Fruit fly (Drosophila melanogaster) whole organism, embryonic: ENCODE results near the gene CG4313.
A peak's percentile ranks its signal among the peaks of the same experiment; 100 is the strongest.

Experiments
- Atf-2 ChIP-seq: fragments of 200-800 bp; sonication (Bioruptor generic); optimal IDR thresholded peaks from 2 replicates; lab custom pipeline; 2016; ENCODE audit warnings: missing biosample characterization, missing genetic modification characterization
- B-H2 ChIP-seq: fragments of 200-800 bp; sonication (Bioruptor generic); optimal IDR thresholded peaks from 2 replicates; lab custom pipeline; 2018; ENCODE audit warnings: missing biosample characterization, mild to moderate bottlenecking, missing genetic modification characterization
- BEAF-32 ChIP-seq: fragments of 200-800 bp; sonication (Bioruptor generic); optimal IDR thresholded peaks from 3 replicates; lab custom pipeline; 2017; ENCODE audit warnings: missing biosample characterization, missing genetic modification characterization, mild to moderate bottlenecking, moderate library complexity, missing genetic modification reagents
- Bteb2 ChIP-seq: fragments of 200-800 bp; sonication (Bioruptor generic); optimal IDR thresholded peaks from 2 replicates; lab custom pipeline; 2016; ENCODE audit warnings: missing biosample characterization, missing genetic modification characterization
- CG11247 ChIP-seq: fragments of 200-800 bp; sonication (Bioruptor generic); IDR thresholded peaks from 2 replicates; pipeline ENCODE4 v1.3.6; 2022; ENCODE audit warnings: missing biosample characterization, missing genetic modification characterization
- CG12155 ChIP-seq: fragments of 200-800 bp; sonication (Bioruptor generic); optimal IDR thresholded peaks from 3 replicates; lab custom pipeline; 2016; ENCODE audit warnings: missing biosample characterization, missing genetic modification characterization
- CG12236 ChIP-seq: fragments of 200-800 bp; sonication (Bioruptor generic); optimal IDR thresholded peaks from 2 replicates; lab custom pipeline; 2016; ENCODE audit warnings: missing biosample characterization, missing genetic modification characterization
- CG13287 ChIP-seq: fragments of 200-800 bp; sonication (Bioruptor generic); IDR thresholded peaks from 2 replicates; pipeline ENCODE4 v1.3.6; 2022; ENCODE audit warnings: missing biosample characterization, missing genetic modification characterization; ENCODE audit not compliant: partially characterized antibody
- CG13775 ChIP-seq: fragments of 200-800 bp; sonication (Bioruptor generic); optimal IDR thresholded peaks from 3 replicates; lab custom pipeline; 2017; ENCODE audit warnings: missing biosample characterization, mild to moderate bottlenecking, missing genetic modification characterization
- CG17328 ChIP-seq: fragments of 200-800 bp; sonication (Bioruptor generic); IDR thresholded peaks from 2 replicates; pipeline ENCODE4 v1.3.6; 2022; ENCODE audit warnings: missing biosample characterization, missing genetic modification characterization
- CG2712 ChIP-seq: fragments of 200-800 bp; optimal IDR thresholded peaks from 3 replicates; lab custom pipeline; 2019; ENCODE audit warnings: missing biosample characterization, mild to moderate bottlenecking, missing genetic modification characterization, moderate library complexity
- CG31365 ChIP-seq: fragments of 200-800 bp; sonication (Bioruptor generic); optimal IDR thresholded peaks from 2 replicates; lab custom pipeline; 2018; ENCODE audit warnings: missing biosample characterization, mild to moderate bottlenecking, missing genetic modification characterization
- CG32772 ChIP-seq: fragments of 200-800 bp; sonication (Bioruptor generic); IDR thresholded peaks from 2 replicates; pipeline ENCODE4 v1.3.6; 2022; ENCODE audit warnings: missing biosample characterization, missing genetic modification characterization
- CG3407 ChIP-seq: fragments of 200-800 bp; sonication (Bioruptor generic); optimal IDR thresholded peaks from 2 replicates; lab custom pipeline; 2018; ENCODE audit warnings: missing biosample characterization, mild to moderate bottlenecking, missing genetic modification characterization
- CG4282 ChIP-seq: fragments of 200-800 bp; sonication (Bioruptor generic); optimal IDR thresholded peaks from 2 replicates; lab custom pipeline; 2016; ENCODE audit warnings: missing biosample characterization, missing genetic modification characterization
- CG4617 ChIP-seq: fragments of 200-800 bp; sonication (Bioruptor generic); optimal IDR thresholded peaks from 3 replicates; lab custom pipeline; 2016; ENCODE audit warnings: missing biosample characterization, missing genetic modification characterization, borderline replicate concordance
- CG4854 ChIP-seq: fragments of 200-800 bp; sonication (Bioruptor generic); optimal IDR thresholded peaks from 2 replicates; lab custom pipeline; 2016; ENCODE audit warnings: missing biosample characterization, missing genetic modification characterization, inconsistent platforms
- CG6272 ChIP-seq: fragments of 200-800 bp; sonication (Bioruptor generic); IDR thresholded peaks from 2 replicates; pipeline ENCODE4 v1.3.6; 2022; ENCODE audit warnings: missing biosample characterization, missing genetic modification characterization
- CG7928 ChIP-seq: fragments of 200-800 bp; sonication (Bioruptor generic); optimal IDR thresholded peaks from 2 replicates; lab custom pipeline; 2017; ENCODE audit warnings: missing biosample characterization, mild to moderate bottlenecking, missing genetic modification characterization
- Camta ChIP-seq: fragments of 200-800 bp; sonication (Bioruptor generic); optimal IDR thresholded peaks from 2 replicates; lab custom pipeline; 2016; ENCODE audit warnings: missing biosample characterization, missing genetic modification characterization
- CoRest ChIP-seq: fragments of 200-800 bp; sonication (Bioruptor generic); optimal IDR thresholded peaks from 3 replicates; lab custom pipeline; 2018; ENCODE audit warnings: missing biosample characterization, mild to moderate bottlenecking, missing genetic modification characterization, moderate library complexity
- Dad ChIP-seq: fragments of 200-800 bp; sonication (Bioruptor generic); optimal IDR thresholded peaks from 3 replicates; lab custom pipeline; 2016; ENCODE audit warnings: missing biosample characterization, missing genetic modification characterization
- Doc2 ChIP-seq: fragments of 200-800 bp; sonication (Bioruptor generic); IDR thresholded peaks from 2 replicates; pipeline ENCODE4 v1.3.6; 2022; ENCODE audit warnings: missing biosample characterization, missing genetic modification characterization
- Elba2 ChIP-seq: fragments of 200-800 bp; sonication (Bioruptor generic); optimal IDR thresholded peaks from 3 replicates; lab custom pipeline; 2016; ENCODE audit warnings: missing biosample characterization, missing genetic modification characterization
- Ets97D ChIP-seq: fragments of 200-800 bp; sonication (Bioruptor generic); optimal IDR thresholded peaks from 3 replicates; lab custom pipeline; 2016; ENCODE audit warnings: missing biosample characterization, missing genetic modification characterization
- Fer3 ChIP-seq: fragments of 200-800 bp; sonication (Bioruptor generic); optimal IDR thresholded peaks from 2 replicates; lab custom pipeline; 2018; ENCODE audit warnings: missing biosample characterization, mild to moderate bottlenecking, missing genetic modification characterization, moderate library complexity
- Hsf ChIP-seq: fragments of 200-800 bp; sonication (Bioruptor generic); optimal IDR thresholded peaks from 3 replicates; lab custom pipeline; 2016; ENCODE audit warnings: missing biosample characterization, missing genetic modification characterization
- Mad ChIP-seq: fragments of 200-800 bp; sonication (Bioruptor generic); optimal IDR thresholded peaks from 2 replicates; lab custom pipeline; 2016; ENCODE audit warnings: missing biosample characterization, missing genetic modification characterization
- Opbp ChIP-seq: fragments of 200-800 bp; sonication (Bioruptor generic); IDR thresholded peaks from 3 replicates; pipeline ENCODE4 v1.3.6; 2022; ENCODE audit warnings: missing biosample characterization, missing genetic modification characterization; ENCODE audit not compliant: partially characterized antibody
- Pdp1 ChIP-seq, 2 experiments: fragments of 200-800 bp; sonication (Bioruptor generic); optimal IDR thresholded peaks; 3 replicates each; lab custom pipeline; 2016; ENCODE audit warnings: missing biosample characterization in 2 of 2, missing genetic modification characterization in 2 of 2, mild to moderate bottlenecking in 1 of 2, moderate library complexity in 1 of 2
- Sry-δ ChIP-seq: fragments of 200-800 bp; sonication (Bioruptor generic); optimal IDR thresholded peaks from 2 replicates; lab custom pipeline; 2016; ENCODE audit warnings: missing biosample characterization, missing genetic modification characterization
- Xrp1 ChIP-seq: fragments of 200-800 bp; sonication (Bioruptor generic); IDR thresholded peaks from 2 replicates; pipeline ENCODE4 v1.3.6; 2022; ENCODE audit warnings: missing biosample characterization, missing genetic modification characterization
- ato ChIP-seq: fragments of 200-800 bp; sonication (Bioruptor generic); IDR thresholded peaks from 2 replicates; pipeline ENCODE4 v1.3.6; 2022; ENCODE audit warnings: missing biosample characterization, missing genetic modification characterization; ENCODE audit not compliant: partially characterized antibody
- caup ChIP-seq: fragments of 200-800 bp; sonication (Bioruptor generic); optimal IDR thresholded peaks from 3 replicates; lab custom pipeline; 2017; ENCODE audit warnings: missing biosample characterization, mild to moderate bottlenecking, missing genetic modification characterization, moderate library complexity; ENCODE audit not compliant: severe bottlenecking
- crp ChIP-seq, 2 experiments: fragments of 200-800 bp; sonication (Bioruptor generic); optimal IDR thresholded peaks; 2 replicates in 1 of 2; 3 replicates in 1 of 2; lab custom pipeline; 2017; ENCODE audit warnings: missing biosample characterization in 2 of 2, missing genetic modification characterization in 2 of 2, mild to moderate bottlenecking in 1 of 2, moderate library complexity in 1 of 2
- disco-r ChIP-seq: fragments of 200-800 bp; sonication (Bioruptor generic); optimal IDR thresholded peaks from 2 replicates; lab custom pipeline; 2016; ENCODE audit warnings: missing biosample characterization, missing genetic modification characterization
- dysf ChIP-seq: fragments of 200-800 bp; sonication (Bioruptor generic); IDR thresholded peaks from 3 replicates; pipeline ENCODE4 v1.3.6; 2022; ENCODE audit warnings: missing biosample characterization, missing genetic modification characterization
- ftz-f1 ChIP-seq: fragments of 200-800 bp; sonication (Bioruptor generic); optimal IDR thresholded peaks from 2 replicates; lab custom pipeline; 2016; ENCODE audit warnings: missing biosample characterization, missing genetic modification characterization
- gcm2 ChIP-seq: fragments of 200-800 bp; sonication (Bioruptor generic); optimal IDR thresholded peaks from 2 replicates; lab custom pipeline; 2016; ENCODE audit warnings: missing biosample characterization, missing genetic modification characterization
- grau ChIP-seq: fragments of 200-800 bp; optimal IDR thresholded peaks from 3 replicates; lab custom pipeline; 2019; ENCODE audit warnings: missing biosample characterization, mild to moderate bottlenecking, missing genetic modification characterization, moderate library complexity
- her ChIP-seq: fragments of 200-800 bp; sonication (Bioruptor generic); optimal IDR thresholded peaks from 2 replicates; lab custom pipeline; 2016; ENCODE audit warnings: missing biosample characterization, missing genetic modification characterization
- kay ChIP-seq: fragments of 200-800 bp; sonication (Bioruptor generic); optimal IDR thresholded peaks from 2 replicates; lab custom pipeline; 2016; ENCODE audit warnings: missing biosample characterization, missing genetic modification characterization
- nmo ChIP-seq: fragments of 200-800 bp; sonication (Bioruptor generic); optimal IDR thresholded peaks from 2 replicates; lab custom pipeline; 2018; ENCODE audit warnings: missing biosample characterization, mild to moderate bottlenecking, missing genetic modification characterization, moderate library complexity
- pita ChIP-seq: fragments of 200-800 bp; sonication (Bioruptor generic); optimal IDR thresholded peaks from 2 replicates; lab custom pipeline; 2017; ENCODE audit warnings: missing biosample characterization, mild to moderate bottlenecking, missing genetic modification characterization
- pum ChIP-seq: fragments of 200-800 bp; sonication (Bioruptor generic); optimal IDR thresholded peaks from 2 replicates; lab custom pipeline; 2016; ENCODE audit warnings: missing biosample characterization, missing genetic modification characterization
- sd ChIP-seq: fragments of 200-800 bp; sonication (Bioruptor generic); optimal IDR thresholded peaks from 3 replicates; lab custom pipeline; 2018; ENCODE audit warnings: missing biosample characterization, mild to moderate bottlenecking, missing genetic modification characterization, moderate library complexity
- sens ChIP-seq: fragments of 200-800 bp; sonication (Bioruptor generic); peaks from one replicate; lab custom pipeline; 2016; ENCODE audit warnings: missing biosample characterization, missing genetic modification characterization
- ssp ChIP-seq: fragments of 200-800 bp; sonication (Bioruptor generic); IDR thresholded peaks from 2 replicates; pipeline ENCODE4 v1.3.6; 2022; ENCODE audit warnings: missing biosample characterization, missing genetic modification characterization
- toy ChIP-seq: fragments of 200-800 bp; sonication (Bioruptor generic); IDR thresholded peaks from 2 replicates; pipeline ENCODE4 v1.3.6; 2022; ENCODE audit warnings: missing biosample characterization, missing genetic modification characterization

Gene CG4313

dm6 chrX:2094072-2094761, 52.5 kb downstream of the CG4313 start, which contains the start of gene csw (continued):
- TF ChIP-seq pum = peak; percentile 53
- peak in 1 of 2 experiments; percentile 21 for TF ChIP-seq crp (GFP tag; optimal IDR thresholded peaks at IDR 0.05; lab: Kevin White, UChicago)
- TF ChIP-seq CG7928 = peak; percentile 43
- TF ChIP-seq dysf (GFP tag; lab: Robert Waterston, UW) = peak; percentile 31; the same call in 1 of the 3 replicates
- TF ChIP-seq sens = peak; percentile 76
- peak; percentile 35 for TF ChIP-seq sd
- TF ChIP-seq ato (GFP tag; lab: Robert Waterston, UW) = peak; percentile 54
- peak; percentile 19 for TF ChIP-seq Fer3 (tag; lab: Kevin White, UChicago)
- peak; percentile 92 for TF ChIP-seq Elba2 (GFP tag; lab: Kevin White, UChicago)
- peak; percentile 57 for TF ChIP-seq B-H2 (GFP tag; lab: Kevin White, UChicago)
- TF ChIP-seq her (GFP tag; lab: Kevin White, UChicago) = peak; percentile 63
- 0 out of 2 replicates have a peak, but pooled peaks have one; percentile 26 for TF ChIP-seq toy
- TF ChIP-seq CG11247 (GFP tag; lab: Robert Waterston, UW) = no peak; the same call in 1 of the 2 replicates
- TF ChIP-seq CG12155 (GFP tag; lab: Kevin White, UChicago) = peak; percentile 47
- TF ChIP-seq Ets97D (GFP tag; lab: Kevin White, UChicago) = peak; percentile 91
- peak; percentile 12 for TF ChIP-seq Camta (GFP tag; lab: Kevin White, UChicago)
- TF ChIP-seq kay = peak; percentile 21
- no peak for TF ChIP-seq CG3407 (GFP tag; lab: Kevin White, UChicago)
- TF ChIP-seq disco-r = peak; percentile 32
- no peak for TF ChIP-seq Doc2 (GFP tag; lab: Robert Waterston, UW)
- no peak for TF ChIP-seq gcm2 (GFP tag; lab: Kevin White, UChicago)
- peak; percentile 11; the same call in 1 of the 2 replicates for TF ChIP-seq CG6272 (GFP tag; lab: Robert Waterston, UW)
- peak; percentile 57 for TF ChIP-seq Bteb2 (GFP tag; lab: Kevin White, UChicago)
- TF ChIP-seq pita (GFP tag; lab: Kevin White, UChicago) = peak; percentile 93
- peak; percentile 57 for TF ChIP-seq Hsf (GFP tag; lab: Kevin White, UChicago)
- peak; percentile 25 for TF ChIP-seq CG13775
- no peak for TF ChIP-seq CG12236
- TF ChIP-seq Sry-δ = peak; percentile 69
- TF ChIP-seq nmo (GFP tag; lab: Kevin White, UChicago) = peak; percentile 51
- 0 out of 3 replicates have a peak, but pooled peaks have one; percentile 50 for TF ChIP-seq Opbp (GFP tag; lab: Robert Waterston, UW)
- peak; percentile 24; the same call in 1 of the 2 replicates for TF ChIP-seq CG13287 (GFP tag; lab: Robert Waterston, UW)
- TF ChIP-seq CoRest = peak; percentile 57
- TF ChIP-seq CG4854 (GFP tag; lab: Kevin White, UChicago) = peak; percentile 7
- peak; percentile 6 for TF ChIP-seq Atf-2 (GFP tag; lab: Kevin White, UChicago)
- TF ChIP-seq CG2712 (tag; lab: Kevin White, UChicago) = peak; percentile 30
- peak; percentile 26 for TF ChIP-seq Dad (GFP tag; lab: Kevin White, UChicago)
- peak; percentile 55 for TF ChIP-seq BEAF-32
- peak; percentile 12 for TF ChIP-seq Mad (GFP tag; lab: Kevin White, UChicago)
- peak; percentile 30 to 48 for TF ChIP-seq Pdp1 (GFP tag; optimal IDR thresholded peaks at IDR 0.05; lab: Kevin White, UChicago)
- TF ChIP-seq ftz-f1 (GFP tag; lab: Kevin White, UChicago) = peak; percentile 67
- TF ChIP-seq grau (tag; lab: Kevin White, UChicago) = peak; percentile 29
- peak; percentile 99 for TF ChIP-seq CG4617
- TF ChIP-seq CG4282 = peak; percentile 31
- TF ChIP-seq ssp = peak; percentile 19; the same call in 1 of the 2 replicates
- TF ChIP-seq CG17328 (GFP tag; lab: Robert Waterston, UW) = peak; percentile 40; the same call in 1 of the 2 replicates
- peak; percentile 14; the same call in 1 of the 2 replicates for TF ChIP-seq Xrp1
- TF ChIP-seq CG31365 (tag; lab: Kevin White, UChicago) = peak; percentile 91
- TF ChIP-seq caup (GFP tag; lab: Kevin White, UChicago) = peak; percentile 22
- TF ChIP-seq CG32772 = peak; percentile 82
